Worm (Caenorhabditis elegans) whole organism, L4/young adult: ENCODE results near the gene dos-1.

Source experiments
- W03F9.2 ChIP-seq: fragments of 150-350 bp; optimal IDR thresholded peaks from 2 replicates; lab custom pipeline; 2014; ENCODE audit warnings: missing biosample characterization, missing genetic modification characterization
- dao-5 ChIP-seq: sonication (generic microtip); optimal IDR thresholded peaks from 2 replicates; lab custom pipeline; 2016; ENCODE audit warnings: missing genotype, missing genetic modification characterization, moderate library complexity, missing compliant biosample characterization
- him-1 ChIP-seq: sonication (generic microtip); optimal IDR thresholded peaks from 2 replicates; lab custom pipeline; 2016; ENCODE audit warnings: missing genotype, missing genetic modification reagents, missing genetic modification characterization, missing compliant biosample characterization

The dos-1 gene

DNA sequence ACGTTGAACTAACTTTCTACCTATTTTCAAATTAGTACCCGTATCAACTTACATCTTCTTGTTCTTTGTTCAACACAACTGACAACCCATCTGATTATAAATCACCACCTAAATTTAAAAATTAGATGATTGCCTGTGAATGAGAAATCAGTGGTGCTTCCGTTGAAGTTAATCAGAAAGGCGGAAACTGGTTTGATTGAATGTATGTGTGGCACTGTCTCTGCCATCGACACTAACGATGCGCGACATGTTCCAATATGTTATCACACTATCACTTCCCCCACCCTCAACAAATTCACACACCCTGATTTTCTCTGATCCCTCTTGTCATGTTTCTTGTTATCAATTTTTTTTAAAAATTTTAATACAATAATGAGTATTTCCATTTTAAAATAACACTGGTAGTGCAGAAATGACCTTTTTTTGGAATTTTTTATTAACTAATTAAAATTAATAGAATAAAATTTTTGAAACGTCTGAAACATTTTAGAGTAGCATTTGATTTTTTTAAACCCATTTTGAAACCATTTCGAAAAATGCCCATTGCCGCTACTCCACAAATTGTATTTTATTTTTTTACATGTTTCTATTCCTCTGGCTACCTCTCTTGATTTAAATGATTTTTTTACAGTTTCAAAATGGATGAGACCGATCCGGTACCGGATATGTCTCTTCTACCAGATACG lies 15.3 kb downstream of the dos-1 start, which contains the start of gene ced-11:
TSS of gene ced-11 (plus strand) at position 636 of the 686 bp plus-strand sequence.
- TF ChIP-seq dao-5 (no peak), him-1 (no peak)

DNA sequence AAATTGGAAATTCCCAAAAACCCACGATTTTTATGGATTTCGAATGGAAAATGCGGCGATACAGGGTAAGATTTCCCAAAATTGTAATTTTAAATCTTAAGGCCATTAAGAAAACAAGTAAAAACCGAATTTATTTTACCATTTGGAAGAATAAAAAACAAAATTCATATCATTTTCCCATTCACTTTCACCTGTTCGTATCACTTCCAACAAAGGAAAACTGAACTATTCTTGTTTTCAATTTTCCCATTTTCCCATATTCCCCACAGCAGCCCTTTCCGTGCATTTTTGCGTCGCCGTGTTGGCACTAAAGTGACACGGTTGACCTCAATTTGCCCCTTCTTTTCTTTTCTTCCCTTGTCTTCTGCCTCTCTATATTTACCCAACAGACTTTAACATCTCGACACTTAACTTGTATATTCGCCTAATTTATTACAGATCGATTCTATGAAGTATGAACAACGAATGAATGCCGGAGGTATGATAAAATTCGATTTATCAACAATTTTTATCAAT lies 22.1 kb downstream of the dos-1 start, which contains the start of gene sec-16A.1:
TSS of gene sec-16A.1 (plus strand) at position 51 of the 516 bp plus-strand sequence.
- TF ChIP-seq W03F9.2 (tag; lab: Kevin White, UChicago) (no peak), him-1 (no peak), dao-5 (no peak)

DNA sequence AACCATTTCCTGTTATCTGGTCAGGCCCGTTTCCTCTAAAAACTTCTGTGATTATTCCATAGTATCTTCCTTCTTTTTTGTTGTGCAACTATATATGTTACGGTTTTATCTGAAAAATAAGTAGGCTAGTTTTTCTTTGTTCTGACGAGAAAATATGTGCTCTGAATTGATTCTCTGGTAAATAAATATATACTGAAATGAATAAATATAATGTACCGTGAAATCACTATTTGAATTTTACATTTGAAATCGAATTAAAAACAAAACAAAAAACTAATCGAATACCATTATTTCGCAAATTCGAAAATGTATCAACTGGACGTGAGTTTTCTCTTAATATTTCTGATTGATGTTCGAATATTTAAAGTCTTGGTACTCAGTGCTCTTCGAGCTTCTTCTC lies 26.8 kb downstream of the dos-1 start, which contains the start of gene ZK512.10:
TSS of gene ZK512.10 (plus strand) at position 301 of the 400 bp plus-strand sequence.
- TF ChIP-seq him-1 (no peak), dao-5 (no peak), W03F9.2 (tag; lab: Kevin White, UChicago) (no peak)

ce11 chrIII:9136587-9136986 lies 32.8 kb downstream of the dos-1 start, which contains the start of gene eat-4:
eat-4 (plus strand) TSS chrIII:9136887.
- TF ChIP-seq dao-5 (no peak), him-1 (no peak), W03F9.2 (tag; lab: Kevin White, UChicago) (no peak)

DNA sequence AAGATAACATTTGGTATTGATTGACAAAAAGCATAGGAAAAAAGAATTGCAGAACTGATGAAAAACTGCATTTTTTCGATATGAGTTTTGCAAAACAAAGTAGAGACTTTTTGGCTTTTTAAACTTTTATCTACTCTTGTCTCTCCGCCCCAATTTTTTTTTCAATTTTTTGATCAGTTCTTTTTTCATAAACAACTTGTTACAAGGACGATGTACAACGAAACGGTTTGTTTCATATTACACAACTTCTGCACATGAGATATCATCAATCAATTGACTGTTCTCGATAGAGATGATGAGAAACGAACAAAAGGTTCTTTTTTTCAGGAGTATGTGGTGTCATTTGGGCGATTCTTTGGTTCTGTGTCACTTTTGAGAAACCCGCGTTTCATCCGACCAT lies 34.9 kb downstream of the dos-1 start, which contains the start of gene ZK512.7:
TSS of gene ZK512.7 (minus strand) at position 101 of the 400 bp plus-strand sequence.
- TF ChIP-seq W03F9.2 (tag; lab: Kevin White, UChicago) = no peak
- TF ChIP-seq him-1 = no peak
- TF ChIP-seq dao-5 = no peak

DNA sequence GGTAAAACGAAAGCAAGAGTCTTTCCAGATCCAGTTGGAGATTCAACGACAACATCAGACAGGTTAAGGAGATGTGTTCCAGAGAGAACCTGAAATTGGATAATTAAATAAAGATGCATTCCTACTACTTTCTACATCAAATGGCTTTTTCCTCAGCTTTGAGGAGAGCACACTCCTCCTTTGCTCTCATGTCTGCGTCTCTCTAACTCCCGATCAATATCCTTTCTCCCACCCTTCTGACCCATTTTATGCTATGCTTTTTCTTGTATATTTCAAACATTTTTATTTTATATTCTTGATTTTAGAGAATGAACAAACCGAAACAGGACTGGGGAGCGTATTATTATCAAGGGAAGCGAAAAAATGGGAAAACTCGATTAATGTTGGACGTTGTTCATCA lies 40.2 kb downstream of the dos-1 start, which contains the start of gene ZK512.11:
TSS of gene ZK512.11 (plus strand) at position 301 of the 400 bp plus-strand sequence.
- TF ChIP-seq him-1 (no peak), dao-5 (no peak), W03F9.2 (tag; lab: Kevin White, UChicago) (no peak)

- TF ChIP-seq W03F9.2 (tag; lab: Kevin White, UChicago) (peak; percentile 65), dao-5 (no peak), him-1 (no peak)
Observed at ce11 chrIII:9144744-9145390, 41.1 kb downstream of the dos-1 start, which contains the start of the genes ZK512.2 and ZK512.4. ZK512.2 (minus strand) TSS chrIII:9144794. ZK512.4 (plus strand) TSS chrIII:9145340.

- TF ChIP-seq dao-5 (no peak), him-1 (no peak), W03F9.2 (tag; lab: Kevin White, UChicago) (no peak)
Observed at ce11 chrIII:9145765-9146164, 42.0 kb downstream of the dos-1 start, which contains the start of gene ZK512.8. ZK512.8 (plus strand) TSS chrIII:9146065.

- no peak for TF ChIP-seq dao-5
- no peak for TF ChIP-seq him-1
- TF ChIP-seq W03F9.2 (tag; lab: Kevin White, UChicago) = no peak
Observed at ce11 chrIII:9149132-9149531, 45.4 kb downstream of the dos-1 start.

DNA sequence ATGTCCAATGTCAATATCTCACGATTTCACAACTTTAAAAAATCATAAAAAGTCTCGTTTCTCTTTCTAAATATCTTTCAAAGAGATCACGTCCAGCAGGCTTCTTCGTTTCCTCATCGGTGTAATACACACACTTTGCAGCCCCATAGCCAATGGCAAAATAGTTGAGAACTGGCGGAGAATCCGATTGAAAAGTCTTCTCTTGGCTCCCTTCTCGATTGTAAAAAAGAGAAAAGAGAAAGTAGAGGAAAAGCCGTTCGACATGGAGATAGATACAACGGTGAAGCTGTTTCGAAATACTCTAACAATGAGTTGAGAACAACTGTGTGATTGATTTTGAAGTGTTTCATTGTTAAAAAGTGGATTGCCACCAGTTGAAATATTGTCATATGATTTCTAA lies 48.0 kb downstream of the dos-1 start:
- TF ChIP-seq W03F9.2 (tag; lab: Kevin White, UChicago) (no peak), dao-5 (no peak), him-1 (no peak)

DNA sequence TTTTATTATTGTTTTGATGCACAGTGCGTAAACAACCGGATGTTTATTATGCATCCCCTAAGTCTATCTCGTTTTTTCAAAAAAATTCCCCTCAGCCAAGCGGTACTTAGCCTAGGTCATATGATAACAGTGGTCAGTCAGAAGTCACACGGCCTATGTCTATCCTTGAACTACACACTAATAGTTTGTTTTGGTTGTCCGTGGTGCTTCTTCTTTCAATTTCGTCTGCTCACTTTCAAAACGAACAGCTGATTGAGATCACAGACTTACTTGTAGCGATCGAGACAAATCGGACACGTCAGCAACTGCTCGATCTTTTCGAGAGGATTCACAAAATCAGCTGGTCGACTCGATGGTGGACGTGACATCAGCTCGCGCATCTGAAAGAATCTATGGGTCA lies 49.2 kb downstream of the dos-1 start:
- TF ChIP-seq him-1 = no peak
- no peak for TF ChIP-seq W03F9.2 (tag; lab: Kevin White, UChicago)
- TF ChIP-seq dao-5 = no peak

- TF ChIP-seq W03F9.2 (tag; lab: Kevin White, UChicago) (no peak), him-1 (no peak), dao-5 (no peak)
Observed at ce11 chrIII:9153809-9154208, 50.1 kb downstream of the dos-1 start, which contains the start of gene nhl-1. nhl-1 (minus strand) TSS chrIII:9153909.

DNA sequence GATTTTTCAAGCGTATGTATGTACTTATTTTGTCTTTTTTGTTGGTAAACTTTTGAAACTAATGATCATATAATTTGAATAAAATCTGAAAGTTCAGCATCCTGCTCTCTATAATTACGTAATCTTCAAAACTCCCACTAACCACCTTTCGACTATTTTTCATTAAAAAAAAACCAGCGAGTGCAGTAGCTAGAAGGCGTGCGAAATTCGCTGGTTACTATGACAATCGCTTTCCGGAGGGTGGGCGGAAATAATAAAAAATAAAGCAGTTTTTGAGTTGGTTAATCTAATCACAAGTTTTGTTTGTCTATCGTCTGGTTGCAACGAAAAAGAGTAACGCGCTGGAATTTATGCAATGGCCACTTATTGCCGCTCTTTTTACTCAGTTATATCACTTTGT lies 51.0 kb downstream of the dos-1 start, which contains the start of gene irld-34:
TSS of gene irld-34 (plus strand) at position 301 of the 400 bp plus-strand sequence.
- no peak for TF ChIP-seq W03F9.2 (tag; lab: Kevin White, UChicago)
- no peak for TF ChIP-seq dao-5
- TF ChIP-seq him-1 = no peak
